Worm (Caenorhabditis elegans): Measurements from ENCODE around the gene srg-20.

DNA sequence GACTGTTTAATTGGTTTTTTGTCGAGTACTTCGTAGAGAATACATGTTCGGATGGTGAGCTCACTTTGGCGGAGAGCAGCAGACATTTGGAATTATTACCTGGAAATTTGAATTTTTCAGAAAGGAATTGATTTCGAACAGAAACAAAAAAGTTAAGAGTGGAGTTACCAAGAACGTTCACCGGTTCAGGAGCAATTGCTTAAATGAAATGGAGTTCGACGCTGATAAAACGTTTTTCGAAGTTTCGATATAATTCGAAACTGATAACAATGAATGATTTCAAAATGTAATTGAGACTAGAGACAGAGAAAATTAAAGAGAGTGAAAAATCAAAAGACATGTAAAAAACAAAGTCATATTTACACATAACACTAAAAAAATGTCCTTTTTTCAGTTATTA is 25.9 kb upstream of the srg-20 start, which contains the start of gene fbxa-163:
- TF ChIP-seq tbx-37 (GFP tag; conservative IDR thresholded peaks at IDR 0.05) (no peak), ets-7 (tag; optimal IDR thresholded peaks at IDR 0.05) (no peak), ama-1 (optimal IDR thresholded peaks at IDR 0.05) (no peak)

Measured in whole organism, early embryonic.